Worm (Caenorhabditis elegans) whole organism, L4 larva: ENCODE results near the gene ets-5.

Experiments
- F37D6.2 ChIP-seq: sonication (generic microtip); optimal IDR thresholded peaks from 2 replicates; lab custom pipeline; 2016; ENCODE audit warnings: mild to moderate bottlenecking, missing genetic modification characterization, missing compliant biosample characterization
- F44E2.7 ChIP-seq: fragments of 200-800 bp; sonication (Bioruptor generic); IDR thresholded peaks from 2 replicates; pipeline ENCODE4 v2.1.2; 2022; ENCODE audit warnings: missing genetic modification characterization, missing compliant biosample characterization
- R02D3.7 ChIP-seq: fragments of 150-350 bp; sonication (generic microtip); optimal IDR thresholded peaks from 3 replicates; lab custom pipeline; 2014; ENCODE audit warnings: missing biosample characterization, missing genetic modification characterization
- Y105C5A.15 ChIP-seq: fragments of 200-800 bp; sonication (Bioruptor generic); IDR thresholded peaks from 2 replicates; pipeline ENCODE4 v1.3.6; 2022; ENCODE audit warnings: missing genetic modification characterization, missing compliant biosample characterization
- Y48G9A.11 ChIP-seq: fragments of 200-800 bp; sonication (Bioruptor generic); IDR thresholded peaks from 2 replicates; pipeline ENCODE4 v1.3.6; 2022; ENCODE audit warnings: missing genetic modification reagents, missing genetic modification characterization, missing compliant biosample characterization
- Y5F2A.4 ChIP-seq: fragments of 200-800 bp; sonication (Bioruptor generic); optimal IDR thresholded peaks from 2 replicates; lab custom pipeline; 2018; ENCODE audit warnings: mild to moderate bottlenecking, missing genetic modification characterization, missing compliant biosample characterization
- ZK546.5 ChIP-seq, 2 experiments: sonication (generic microtip); optimal IDR thresholded peaks; 2 replicates each; lab custom pipeline; 2017; ENCODE audit warnings: missing biosample characterization in 2 of 2, missing genetic modification characterization in 2 of 2
- aha-1 ChIP-seq: fragments of 150-350 bp; peaks from one replicate; lab custom pipeline; 2014; ENCODE audit warnings: missing biosample characterization, missing genetic modification characterization
- aly-2 ChIP-seq: sonication (generic microtip); optimal IDR thresholded peaks from 2 replicates; lab custom pipeline; 2018; ENCODE audit warnings: missing biosample characterization, missing genetic modification characterization
- ceh-82 ChIP-seq: sonication (generic microtip); optimal IDR thresholded peaks from 2 replicates; lab custom pipeline; 2017; ENCODE audit warnings: missing biosample characterization, missing genetic modification characterization
- ces-1 ChIP-seq: fragments of 150-350 bp; sonication (generic microtip); optimal IDR thresholded peaks from 4 replicates; lab custom pipeline; 2014; ENCODE audit warnings: missing biosample characterization, missing genetic modification reagents, missing genetic modification characterization
- ctbp-1 ChIP-seq: fragments of 200-800 bp; sonication (Bioruptor generic); IDR thresholded peaks from 2 replicates; pipeline ENCODE4 v1.3.6; 2022; ENCODE audit warnings: missing genetic modification reagents, missing genetic modification characterization, missing compliant biosample characterization
- daf-16 ChIP-seq, 3 experiments: sonication (generic microtip); optimal IDR thresholded peaks; 2 replicates each; lab custom pipeline; 2016 to 2017; ENCODE audit warnings: missing genetic modification characterization in 3 of 3, missing genetic modification reagents in 3 of 3, mild to moderate bottlenecking in 2 of 3, missing compliant biosample characterization in 2 of 3, missing biosample characterization in 1 of 3, moderate library complexity in 1 of 3
- daf-8 ChIP-seq: fragments of 200-800 bp; sonication (Bioruptor generic); IDR thresholded peaks from 2 replicates; pipeline ENCODE4 v1.3.6; 2022; ENCODE audit warnings: missing genetic modification characterization, missing compliant biosample characterization
- dmd-6 ChIP-seq: fragments of 200-800 bp; sonication (Bioruptor generic); IDR thresholded peaks from 2 replicates; pipeline ENCODE4 v1.3.6; 2022; ENCODE audit warnings: missing genetic modification reagents, missing genetic modification characterization, missing compliant biosample characterization
- dmd-9 ChIP-seq: fragments of 200-800 bp; sonication (Bioruptor generic); IDR thresholded peaks from 2 replicates; pipeline ENCODE4 v1.3.6; 2022; ENCODE audit warnings: missing genetic modification reagents, missing genetic modification characterization, missing compliant biosample characterization
- dpl-1 ChIP-seq: fragments of 150-350 bp; optimal IDR thresholded peaks from 2 replicates; lab custom pipeline; 2014; ENCODE audit warnings: missing biosample characterization, missing genetic modification reagents, missing genetic modification characterization
- fkh-10 ChIP-seq: fragments of 150-350 bp; optimal IDR thresholded peaks from 2 replicates; lab custom pipeline; 2014; ENCODE audit warnings: missing biosample characterization, missing genetic modification reagents, missing genetic modification characterization
- fos-1 ChIP-seq: fragments of 150-350 bp; optimal IDR thresholded peaks from 2 replicates; lab custom pipeline; 2014; ENCODE audit warnings: missing biosample characterization, missing genetic modification characterization
- gei-8 ChIP-seq: fragments of 200-800 bp; sonication (Bioruptor generic); optimal IDR thresholded peaks from 2 replicates; lab custom pipeline; 2018; ENCODE audit warnings: mild to moderate bottlenecking, missing genetic modification characterization, missing compliant biosample characterization
- hlh-11 ChIP-seq: fragments of 200-800 bp; sonication (Bioruptor generic); optimal IDR thresholded peaks from 2 replicates; lab custom pipeline; 2018; ENCODE audit warnings: mild to moderate bottlenecking, missing genetic modification characterization, missing compliant biosample characterization
- hlh-30 ChIP-seq: sonication (generic microtip); optimal IDR thresholded peaks from 2 replicates; lab custom pipeline; 2017; ENCODE audit warnings: antibody characterized with exemption, mild to moderate bottlenecking, missing genetic modification characterization, missing compliant biosample characterization; ENCODE audit not compliant: insufficient read depth
- hmg-1.1 ChIP-seq: fragments of 200-800 bp; sonication (Bioruptor generic); IDR thresholded peaks from 2 replicates; pipeline ENCODE4 v1.3.6; 2022; ENCODE audit warnings: missing genetic modification reagents, missing genetic modification characterization, missing compliant biosample characterization
- jun-1 ChIP-seq: fragments of 150-350 bp; optimal IDR thresholded peaks from 2 replicates; lab custom pipeline; 2014; ENCODE audit warnings: missing biosample characterization, missing genetic modification reagents, missing genetic modification characterization
- lim-7 ChIP-seq: fragments of 200-800 bp; sonication (Bioruptor generic); IDR thresholded peaks from 2 replicates; pipeline ENCODE4 v1.3.6; 2022; ENCODE audit warnings: missing genetic modification characterization, missing compliant biosample characterization
- lin-15B ChIP-seq: fragments of 150-350 bp; sonication (generic microtip); optimal IDR thresholded peaks from 3 replicates; lab custom pipeline; 2014; ENCODE audit warnings: missing biosample characterization, missing genetic modification characterization
- lsy-2 ChIP-seq, 2 experiments: fragments of 150-350 bp in 1 of 2; sonication (generic microtip) in 1 of 2; optimal IDR thresholded peaks; 2 replicates each; lab custom pipeline; 2014 to 2017; ENCODE audit warnings: missing biosample characterization in 2 of 2, missing genetic modification characterization in 2 of 2
- mdl-1 ChIP-seq, 2 experiments: fragments of 150-350 bp in 1 of 2; sonication (generic microtip) in 1 of 2; optimal IDR thresholded peaks; 2 replicates each; lab custom pipeline; 2014 to 2017; ENCODE audit warnings: missing biosample characterization in 2 of 2, missing genetic modification characterization in 2 of 2
- mep-1 ChIP-seq: fragments of 150-350 bp; sonication (generic microtip); optimal IDR thresholded peaks from 3 replicates; lab custom pipeline; 2014; ENCODE audit warnings: missing biosample characterization, missing genetic modification characterization
- mes-2 ChIP-seq: sonication (generic microtip); optimal IDR thresholded peaks from 2 replicates; lab custom pipeline; 2016; ENCODE audit warnings: missing genotype, mild to moderate bottlenecking, missing genetic modification characterization, missing compliant biosample characterization; ENCODE audit not compliant: poor library complexity, severe bottlenecking
- mxl-3 ChIP-seq: fragments of 200-800 bp; sonication (Bioruptor generic); optimal IDR thresholded peaks from 2 replicates; lab custom pipeline; 2018; ENCODE audit warnings: mild to moderate bottlenecking, missing genetic modification characterization, missing compliant biosample characterization
- nhr-111 ChIP-seq: fragments of 200-800 bp; sonication (Bioruptor generic); optimal IDR thresholded peaks from 2 replicates; lab custom pipeline; 2018; ENCODE audit warnings: mild to moderate bottlenecking, missing genetic modification characterization, missing compliant biosample characterization
- nhr-25 ChIP-seq: sonication (generic microtip); optimal IDR thresholded peaks from 2 replicates; lab custom pipeline; 2017; ENCODE audit warnings: missing genetic modification characterization, mild to moderate bottlenecking, missing compliant biosample characterization, antibody characterized with exemption, moderate library complexity, borderline replicate concordance; ENCODE audit not compliant: insufficient read depth
- nhr-28 ChIP-seq: fragments of 150-350 bp; optimal IDR thresholded peaks from 2 replicates; lab custom pipeline; 2014; ENCODE audit warnings: missing biosample characterization, missing genetic modification characterization
- pqm-1 ChIP-seq: sonication (generic microtip); optimal IDR thresholded peaks from 2 replicates; lab custom pipeline; 2017; ENCODE audit warnings: missing biosample characterization, missing genetic modification characterization
- sdz-12 ChIP-seq: fragments of 200-800 bp; sonication (Bioruptor generic); optimal IDR thresholded peaks from 2 replicates; lab custom pipeline; 2018; ENCODE audit warnings: mild to moderate bottlenecking, missing genetic modification characterization, missing compliant biosample characterization
- set-16 ChIP-seq: fragments of 200-800 bp; sonication (Bioruptor generic); IDR thresholded peaks from 2 replicates; pipeline ENCODE4 v1.3.6; 2022; ENCODE audit warnings: missing genetic modification reagents, missing genetic modification characterization, missing compliant biosample characterization
- skn-1 ChIP-seq: fragments of 150-350 bp; optimal IDR thresholded peaks from 2 replicates; lab custom pipeline; 2014; ENCODE audit warnings: missing biosample characterization, missing genetic modification characterization
- tag-97 ChIP-seq: fragments of 200-800 bp; sonication (Bioruptor generic); IDR thresholded peaks from 2 replicates; pipeline ENCODE4 v1.3.6; 2022; ENCODE audit warnings: missing genetic modification characterization, missing compliant biosample characterization
- tra-1 ChIP-seq: fragments of 200-800 bp; sonication (Bioruptor generic); IDR thresholded peaks from 2 replicates; pipeline ENCODE4 v1.3.6; 2022; ENCODE audit warnings: missing genetic modification reagents, missing genetic modification characterization, missing compliant biosample characterization
- unc-130 ChIP-seq: sonication (generic microtip); optimal IDR thresholded peaks from 2 replicates; lab custom pipeline; 2016; ENCODE audit warnings: missing genetic modification reagents, missing genetic modification characterization, missing compliant biosample characterization
- unc-39 ChIP-seq: sonication (generic microtip); optimal IDR thresholded peaks from 2 replicates; lab custom pipeline; 2017; ENCODE audit warnings: missing biosample characterization, missing genetic modification characterization
- zfp-2 ChIP-seq: sonication (generic microtip); optimal IDR thresholded peaks from 2 replicates; lab custom pipeline; 2016; ENCODE audit warnings: mild to moderate bottlenecking, missing genetic modification characterization, missing compliant biosample characterization
- zip-11 ChIP-seq: fragments of 200-800 bp; sonication (Bioruptor generic); IDR thresholded peaks from 2 replicates; pipeline ENCODE4 v1.3.6; 2022; ENCODE audit warnings: missing genetic modification characterization, missing compliant biosample characterization
- ztf-7 ChIP-seq: fragments of 150-350 bp; optimal IDR thresholded peaks from 2 replicates; lab custom pipeline; 2014; ENCODE audit warnings: missing biosample characterization, missing genetic modification characterization

Gene ets-5

ce11 chrX:5119246-5119645, 34.9 kb upstream of the ets-5 start (continued):
- no peak for TF ChIP-seq zip-11
- no peak for TF ChIP-seq F37D6.2
- TF ChIP-seq fos-1 (tag; lab: Kevin White, UChicago) = no peak
- peak; percentile 53 for TF ChIP-seq mes-2
- TF ChIP-seq ztf-7 (tag; lab: Kevin White, UChicago) = no peak
- TF ChIP-seq ctbp-1 (GFP tag; lab: Robert Waterston, UW) = peak; percentile 59; the same call in 1 of the 2 replicates
- no peak for TF ChIP-seq gei-8
- peak; percentile 85 for TF ChIP-seq hlh-11 (tag; lab: Kevin White, UChicago)
- TF ChIP-seq R02D3.7 (tag; lab: Kevin White, UChicago) = no peak
- no peak for TF ChIP-seq nhr-111
- no peak for TF ChIP-seq lin-15B (tag; lab: Kevin White, UChicago)
- TF ChIP-seq F44E2.7 = no peak
- peak; percentile 42 for TF ChIP-seq mep-1 (tag; lab: Kevin White, UChicago)
- no peak for TF ChIP-seq hmg-1.1
- TF ChIP-seq mdl-1 (tag; optimal IDR thresholded peaks at IDR 0.05; lab: Kevin White, UChicago) = peak; percentile 23 to 75
- TF ChIP-seq sdz-12 = no peak

- TF ChIP-seq ces-1 (GFP tag; lab: Kevin White, UChicago) (peak; percentile 95), lsy-2 (tag; optimal IDR thresholded peaks at IDR 0.05; lab: Kevin White, UChicago) (peak in 1 of 2 experiments; percentile 52), mes-2 (peak; percentile 9), fkh-10 (GFP tag; lab: Kevin White, UChicago) (peak; percentile 49), aha-1 (tag; lab: Kevin White, UChicago) (peak; percentile 29), hmg-1.1 (no peak), ZK546.5 (tag; optimal IDR thresholded peaks at IDR 0.05; lab: Kevin White, UChicago) (no peak), dmd-6 (GFP tag; lab: Robert Waterston, UW) (0 out of 2 replicates have a peak, but pooled peaks have one; percentile 6), ctbp-1 (GFP tag; lab: Robert Waterston, UW) (peak; percentile 73)
These were observed 33.2 kb upstream of the ets-5 start for ce11 chrX:5117571-5117970.

- TF ChIP-seq nhr-25 (tag; lab: Kevin White, UChicago) = peak; percentile 16
- TF ChIP-seq Y5F2A.4 = no peak
- TF ChIP-seq lim-7 = no peak
- TF ChIP-seq daf-16 (GFP tag; optimal IDR thresholded peaks at IDR 0.05; lab: Kevin White, UChicago) = no peak
- peak; percentile 2 for TF ChIP-seq daf-16 (tag; optimal IDR thresholded peaks at IDR 0.05; lab: Kevin White, UChicago)
- TF ChIP-seq hlh-30 (tag; lab: Kevin White, UChicago) = peak; percentile 23
- peak; percentile 14 for TF ChIP-seq mxl-3 (GFP tag; lab: Kevin White, UChicago)
- TF ChIP-seq dmd-6 (GFP tag; lab: Robert Waterston, UW) = peak; percentile 19; the same call in 1 of the 2 replicates
- no peak for TF ChIP-seq dmd-9 (GFP tag; lab: Robert Waterston, UW)
- TF ChIP-seq jun-1 = no peak
- no peak for TF ChIP-seq zfp-2
- TF ChIP-seq nhr-28 (tag; lab: Kevin White, UChicago) = peak; percentile 70
- TF ChIP-seq hmg-1.1 = 0 out of 2 replicates have a peak, but pooled peaks have one; percentile 17
- no peak for TF ChIP-seq tra-1
These were observed 32.6 kb upstream of the ets-5 start, which contains the start of gene apl-1 for ce11 chrX:5116816-5117459. TSS of gene apl-1 (minus strand) at chrX:5116866.

ce11 chrX:5116180-5116579, 31.9 kb upstream of the ets-5 start:
- no peak for TF ChIP-seq skn-1
- no peak for TF ChIP-seq Y105C5A.15 (GFP tag; lab: Robert Waterston, UW)
- TF ChIP-seq ceh-82 (tag; lab: Kevin White, UChicago) = no peak
- no peak for TF ChIP-seq nhr-111
- TF ChIP-seq F44E2.7 = no peak
- no peak for TF ChIP-seq tag-97
- no peak for TF ChIP-seq aly-2
- no peak for TF ChIP-seq unc-130 (GFP tag; lab: Kevin White, UChicago)
- TF ChIP-seq set-16 (GFP tag; lab: Robert Waterston, UW) = no peak
- TF ChIP-seq unc-39 (tag; lab: Kevin White, UChicago) = no peak
- TF ChIP-seq Y48G9A.11 (GFP tag; lab: Robert Waterston, UW) = no peak
- TF ChIP-seq dpl-1 (GFP tag; lab: Kevin White, UChicago) = no peak
- no peak for TF ChIP-seq dmd-6 (GFP tag; lab: Robert Waterston, UW)
- TF ChIP-seq daf-8 (GFP tag; lab: Robert Waterston, UW) = no peak
- TF ChIP-seq pqm-1 (tag; lab: Kevin White, UChicago) = no peak
